Worm (Caenorhabditis elegans) whole organism, midembryonic: ENCODE data around the gene trpp-4.

ENCODE experiments used
- cog-1 ChIP-seq: sonication (generic microtip); optimal IDR thresholded peaks from 2 replicates; lab custom pipeline; 2016; ENCODE audit warnings: missing genetic modification characterization, missing compliant biosample characterization
- flt-1 ChIP-seq: fragments of 200-800 bp; sonication (Bioruptor generic); IDR thresholded peaks from 2 replicates; pipeline ENCODE4 v1.3.6; 2022; ENCODE audit warnings: missing genetic modification characterization, missing compliant biosample characterization

DNA sequence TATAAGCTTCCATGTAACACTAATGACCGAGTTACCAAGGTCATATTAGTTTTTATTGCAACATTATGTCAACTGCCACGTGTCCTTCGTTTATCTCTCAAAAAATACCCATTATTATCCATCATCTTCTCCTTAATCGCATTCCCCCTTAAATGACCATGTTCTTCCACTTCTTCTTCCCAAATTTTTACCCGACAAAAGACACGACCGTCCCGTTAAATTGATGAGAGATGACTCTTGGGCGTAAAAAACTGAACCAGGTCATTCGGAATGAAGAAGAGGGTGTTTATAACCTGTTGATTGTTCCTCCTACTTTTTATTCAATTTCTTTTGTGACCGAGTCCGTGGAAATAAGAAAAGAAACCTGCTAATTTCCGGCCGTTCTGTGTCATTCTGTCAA lies 44.5 kb downstream of the trpp-4 start:
- TF ChIP-seq flt-1 = no peak
- no peak for TF ChIP-seq cog-1 (tag; lab: Kevin White, UChicago)
